Worm (Caenorhabditis elegans) whole organism, late embryonic: ENCODE measurements around the gene srlf-17.
A peak's percentile ranks its signal among the peaks of the same experiment; 100 is the strongest.

Experiments
- C08G9.2 ChIP-seq: sonication (generic microtip); optimal IDR thresholded peaks from 2 replicates; lab custom pipeline; 2016; ENCODE audit warnings: mild to moderate bottlenecking, missing genetic modification characterization, moderate library complexity, missing compliant biosample characterization
- F13H6.1 ChIP-seq: sonication (generic microtip); optimal IDR thresholded peaks from 2 replicates; lab custom pipeline; 2016; ENCODE audit warnings: missing genetic modification characterization, missing compliant biosample characterization
- K02D7.2 ChIP-seq: sonication (generic microtip); optimal IDR thresholded peaks from 2 replicates; lab custom pipeline; 2017; ENCODE audit warnings: mild to moderate bottlenecking, missing genetic modification characterization, missing compliant biosample characterization
- ahr-1 ChIP-seq: sonication (generic microtip); optimal IDR thresholded peaks from 2 replicates; lab custom pipeline; 2016; ENCODE audit warnings: missing genetic modification characterization, missing compliant biosample characterization
- ama-1 ChIP-seq: fragments of 150-350 bp; optimal IDR thresholded peaks from 2 replicates; lab custom pipeline; 2014
- ceh-14 ChIP-seq: sonication (generic microtip); optimal IDR thresholded peaks from 2 replicates; lab custom pipeline; 2016; ENCODE audit warnings: missing genotype, missing genetic modification characterization, missing compliant biosample characterization
- ceh-18 ChIP-seq: sonication (generic microtip); optimal IDR thresholded peaks from 2 replicates; lab custom pipeline; 2016; ENCODE audit warnings: missing genetic modification characterization, missing compliant biosample characterization
- ceh-2 ChIP-seq: sonication (generic microtip); optimal IDR thresholded peaks from 2 replicates; lab custom pipeline; 2016; ENCODE audit warnings: missing genotype, missing genetic modification characterization, missing compliant biosample characterization
- ceh-22 ChIP-seq: sonication (generic microtip); optimal IDR thresholded peaks from 2 replicates; lab custom pipeline; 2017; ENCODE audit warnings: missing biosample characterization, missing genetic modification characterization
- ceh-24 ChIP-seq: sonication (generic microtip); optimal IDR thresholded peaks from 2 replicates; lab custom pipeline; 2016; ENCODE audit warnings: mild to moderate bottlenecking, missing genetic modification characterization, missing compliant biosample characterization
- ceh-30 ChIP-seq: fragments of 150-350 bp; optimal IDR thresholded peaks from 2 replicates; lab custom pipeline; 2014; ENCODE audit warnings: missing biosample characterization, missing genetic modification characterization
- ceh-31 ChIP-seq: sonication (generic microtip); optimal IDR thresholded peaks from 2 replicates; lab custom pipeline; 2016; ENCODE audit warnings: missing genetic modification characterization, missing compliant biosample characterization
- ceh-34 ChIP-seq: sonication (generic microtip); optimal IDR thresholded peaks from 2 replicates; lab custom pipeline; 2016; ENCODE audit warnings: mild to moderate bottlenecking, missing genetic modification characterization, missing compliant biosample characterization
- ceh-45 ChIP-seq: fragments of 200-800 bp; sonication (Bioruptor generic); IDR thresholded peaks from 2 replicates; pipeline ENCODE4 v1.3.6; 2022; ENCODE audit warnings: missing genetic modification reagents, missing genetic modification characterization, missing compliant biosample characterization
- ceh-48 ChIP-seq: sonication (generic microtip); optimal IDR thresholded peaks from 2 replicates; lab custom pipeline; 2016; ENCODE audit warnings: missing genetic modification characterization, inconsistent platforms, missing compliant biosample characterization
- ceh-9 ChIP-seq: sonication (generic microtip); optimal IDR thresholded peaks from 2 replicates; lab custom pipeline; 2016; ENCODE audit warnings: mild to moderate bottlenecking, missing genetic modification characterization, inconsistent platforms, missing compliant biosample characterization
- che-1 ChIP-seq: sonication (generic microtip); optimal IDR thresholded peaks from 2 replicates; lab custom pipeline; 2016; ENCODE audit warnings: mild to moderate bottlenecking, missing genetic modification characterization, missing compliant biosample characterization
- dmd-4 ChIP-seq: sonication (generic microtip); optimal IDR thresholded peaks from 2 replicates; lab custom pipeline; 2016; ENCODE audit warnings: borderline replicate concordance, missing genetic modification characterization, missing compliant biosample characterization
- elt-2 ChIP-seq: sonication (generic microtip); optimal IDR thresholded peaks from 2 replicates; lab custom pipeline; 2016; ENCODE audit warnings: missing genetic modification reagents, missing genetic modification characterization, missing compliant biosample characterization
- elt-4 ChIP-seq: sonication (generic microtip); optimal IDR thresholded peaks from 2 replicates; lab custom pipeline; 2016; ENCODE audit warnings: missing genetic modification characterization, missing compliant biosample characterization
- ets-4 ChIP-seq: sonication (generic microtip); optimal IDR thresholded peaks from 2 replicates; lab custom pipeline; 2016; ENCODE audit warnings: missing genetic modification characterization, missing compliant biosample characterization
- eyg-1 ChIP-seq: sonication (generic microtip); optimal IDR thresholded peaks from 2 replicates; lab custom pipeline; 2016; ENCODE audit warnings: missing genotype, missing genetic modification characterization, missing compliant biosample characterization
- fax-1 ChIP-seq: sonication (generic microtip); optimal IDR thresholded peaks from 2 replicates; lab custom pipeline; 2016; ENCODE audit warnings: missing genotype, missing genetic modification characterization, missing compliant biosample characterization
- fkh-10 ChIP-seq: fragments of 150-350 bp; optimal IDR thresholded peaks from 2 replicates; lab custom pipeline; 2014; ENCODE audit warnings: missing biosample characterization, missing genetic modification reagents, missing genetic modification characterization
- fkh-6 ChIP-seq: sonication (generic microtip); optimal IDR thresholded peaks from 2 replicates; lab custom pipeline; 2016; ENCODE audit warnings: missing genetic modification characterization, missing compliant biosample characterization
- gmeb-2 ChIP-seq: sonication (generic microtip); optimal IDR thresholded peaks from 2 replicates; lab custom pipeline; 2016; ENCODE audit warnings: missing genetic modification characterization, inconsistent platforms, missing compliant biosample characterization
- hlh-15 ChIP-seq: sonication (generic microtip); optimal IDR thresholded peaks from 2 replicates; lab custom pipeline; 2016; ENCODE audit warnings: missing genetic modification characterization, missing compliant biosample characterization
- mec-3 ChIP-seq: sonication (generic microtip); optimal IDR thresholded peaks from 2 replicates; lab custom pipeline; 2016; ENCODE audit warnings: borderline replicate concordance, missing genetic modification characterization, missing compliant biosample characterization
- nfya-1 ChIP-seq: sonication (generic microtip); optimal IDR thresholded peaks from 2 replicates; lab custom pipeline; 2017; ENCODE audit warnings: missing genetic modification characterization, mild to moderate bottlenecking, missing compliant biosample characterization, antibody characterized with exemption, moderate library complexity
- nhr-232 ChIP-seq: sonication (generic microtip); optimal IDR thresholded peaks from 2 replicates; lab custom pipeline; 2016; ENCODE audit warnings: missing genetic modification characterization, missing compliant biosample characterization
- odd-2 ChIP-seq: sonication (generic microtip); optimal IDR thresholded peaks from 2 replicates; lab custom pipeline; 2017; ENCODE audit warnings: antibody characterized with exemption, mild to moderate bottlenecking, missing genetic modification characterization, missing compliant biosample characterization
- pag-3 ChIP-seq: sonication (generic microtip); optimal IDR thresholded peaks from 2 replicates; lab custom pipeline; 2016; ENCODE audit warnings: missing compliant biosample characterization, missing genetic modification characterization, borderline replicate concordance
- pat-9 ChIP-seq: fragments of 200-800 bp; sonication (Bioruptor generic); optimal IDR thresholded peaks from 2 replicates; lab custom pipeline; 2018; ENCODE audit warnings: mild to moderate bottlenecking, missing genetic modification characterization, moderate library complexity, missing compliant biosample characterization
- pax-1 ChIP-seq: fragments of 150-350 bp; optimal IDR thresholded peaks from 2 replicates; lab custom pipeline; 2014; ENCODE audit warnings: missing biosample characterization, missing genetic modification characterization
- pha-2 ChIP-seq: sonication (generic microtip); optimal IDR thresholded peaks from 2 replicates; lab custom pipeline; 2017; ENCODE audit warnings: mild to moderate bottlenecking, missing genetic modification characterization, missing compliant biosample characterization
- pha-4 ChIP-seq: fragments of 150-350 bp; optimal IDR thresholded peaks from 2 replicates; lab custom pipeline; 2018; ENCODE audit warnings: missing biosample characterization, missing genetic modification reagents, missing genetic modification characterization
- pqm-1 ChIP-seq: sonication (generic microtip); optimal IDR thresholded peaks from 2 replicates; lab custom pipeline; 2016; ENCODE audit warnings: missing genetic modification characterization, missing compliant biosample characterization
- rnt-1 ChIP-seq: sonication (generic microtip); optimal IDR thresholded peaks from 2 replicates; lab custom pipeline; 2016; ENCODE audit warnings: missing genetic modification characterization, missing compliant biosample characterization
- sdc-2 ChIP-seq: sonication (generic microtip); optimal IDR thresholded peaks from 2 replicates; lab custom pipeline; 2016; ENCODE audit warnings: missing genotype, missing genetic modification characterization, missing compliant biosample characterization
- sox-4 ChIP-seq: sonication (generic microtip); optimal IDR thresholded peaks from 2 replicates; lab custom pipeline; 2017; ENCODE audit warnings: mild to moderate bottlenecking, missing genetic modification characterization, inconsistent platforms, missing compliant biosample characterization
- tbx-2 ChIP-seq: sonication (generic microtip); optimal IDR thresholded peaks from 2 replicates; lab custom pipeline; 2016; ENCODE audit warnings: missing genetic modification characterization, missing compliant biosample characterization
- tbx-7 ChIP-seq: sonication (generic microtip); optimal IDR thresholded peaks from 2 replicates; lab custom pipeline; 2016; ENCODE audit warnings: missing genotype, missing genetic modification characterization, missing compliant biosample characterization
- unc-3 ChIP-seq, 2 experiments: fragments of 200-800 bp in 1 of 2; sonication (Bioruptor generic) in 1 of 2; sonication (generic microtip) in 1 of 2; conservative IDR thresholded peaks in 1 of 2; optimal IDR thresholded peaks in 1 of 2; 2 replicates each; pipeline versions ENCODE4 v1.3.6 to Lab custom; 2016 to 2022; ENCODE audit warnings: missing compliant biosample characterization in 2 of 2, missing genetic modification characterization in 2 of 2, missing genetic modification reagents in 1 of 2
- unc-55 ChIP-seq: sonication (generic microtip); optimal IDR thresholded peaks from 2 replicates; lab custom pipeline; 2017; ENCODE audit warnings: missing biosample characterization, missing genetic modification reagents, missing genetic modification characterization
- unc-86 ChIP-seq: sonication (generic microtip); optimal IDR thresholded peaks from 2 replicates; lab custom pipeline; 2016; ENCODE audit warnings: missing genetic modification characterization, missing compliant biosample characterization
- zip-5 ChIP-seq: sonication (generic microtip); optimal IDR thresholded peaks from 2 replicates; lab custom pipeline; 2016; ENCODE audit warnings: missing genetic modification characterization, missing compliant biosample characterization

srlf-17 gene

DNA sequence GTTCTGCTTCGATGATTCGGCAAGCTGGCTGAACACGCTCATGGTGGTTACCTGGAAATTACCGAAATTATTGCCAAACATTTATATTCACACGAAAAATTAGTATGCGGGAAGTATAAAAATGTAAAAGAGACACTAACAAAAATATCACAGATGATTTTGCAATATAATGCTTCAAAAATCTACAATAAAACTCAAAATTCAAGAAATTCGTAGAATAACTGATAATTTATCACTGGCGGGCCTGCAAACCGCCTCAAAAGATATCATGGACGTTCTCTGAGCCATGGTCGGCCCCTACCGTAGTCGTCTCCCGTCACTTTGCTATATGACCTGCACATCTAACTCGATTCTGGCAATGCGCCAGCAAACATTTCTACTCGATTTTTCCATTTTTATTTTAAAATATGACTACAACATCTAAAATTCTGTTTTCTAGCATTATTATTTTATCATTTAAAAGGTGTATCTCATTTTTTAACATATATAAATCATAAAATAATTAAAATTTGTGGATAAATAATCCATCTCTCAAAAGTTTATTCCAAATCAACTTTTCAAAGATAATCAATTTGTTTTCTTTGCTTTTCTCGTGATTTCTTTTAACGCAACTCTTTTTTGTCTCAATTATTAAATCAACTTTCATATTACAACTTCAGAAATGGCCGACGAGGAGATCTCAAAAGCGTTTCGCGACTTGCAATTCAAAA lies 47.1 kb upstream of the srlf-17 start, which contains the start of the genes F01G4.6 and pfd-1 (continued):
- TF ChIP-seq sdc-2 (tag; lab: Kevin White, UChicago): no peak
- no peak for TF ChIP-seq fkh-10 (GFP tag; lab: Kevin White, UChicago)
- TF ChIP-seq sox-4 (tag; lab: Kevin White, UChicago): no peak
- TF ChIP-seq gmeb-2 (tag; lab: Kevin White, UChicago): peak; percentile 12
- TF ChIP-seq fkh-6: no peak
- peak; percentile 90 for TF ChIP-seq nfya-1 (tag; lab: Kevin White, UChicago)
- TF ChIP-seq ceh-31 (tag; lab: Kevin White, UChicago): peak; percentile 50
- TF ChIP-seq ceh-9 (tag; lab: Kevin White, UChicago): no peak
- no peak for TF ChIP-seq pqm-1 (tag; lab: Kevin White, UChicago)
- TF ChIP-seq C08G9.2 (tag; lab: Kevin White, UChicago): no peak
- TF ChIP-seq unc-3 (GFP tag; conservative IDR thresholded peaks at IDR 0.05; lab: Robert Waterston, UW): peak; percentile 29; the same call in 1 of the 2 replicates
- TF ChIP-seq unc-3 (tag; optimal IDR thresholded peaks at IDR 0.05; lab: Kevin White, UChicago): no peak
- peak; percentile 37 for TF ChIP-seq unc-55 (GFP tag; lab: Kevin White, UChicago)
- no peak for TF ChIP-seq ama-1 (lab: Kevin White, UChicago)
- no peak for TF ChIP-seq odd-2 (tag; lab: Kevin White, UChicago)
- TF ChIP-seq ceh-30 (tag; lab: Kevin White, UChicago): no peak
- no peak for TF ChIP-seq tbx-7 (tag; lab: Kevin White, UChicago)
- peak; percentile 14 for TF ChIP-seq ceh-34 (tag; lab: Kevin White, UChicago)
- no peak for TF ChIP-seq zip-5 (tag; lab: Kevin White, UChicago)
- no peak for TF ChIP-seq ceh-45 (GFP tag; lab: Robert Waterston, UW)
- no peak for TF ChIP-seq ceh-22 (tag; lab: Kevin White, UChicago)
- no peak for TF ChIP-seq dmd-4 (tag; lab: Kevin White, UChicago)
- no peak for TF ChIP-seq unc-86
- peak; percentile 3 for TF ChIP-seq rnt-1
- no peak for TF ChIP-seq ceh-14 (tag; lab: Kevin White, UChicago)
- TF ChIP-seq elt-2 (tag; lab: Kevin White, UChicago): peak; percentile 48
- TF ChIP-seq hlh-15: no peak
- TF ChIP-seq ets-4 (tag; lab: Kevin White, UChicago): no peak
- no peak for TF ChIP-seq eyg-1 (tag; lab: Kevin White, UChicago)
- no peak for TF ChIP-seq che-1
- no peak for TF ChIP-seq pat-9 (tag; lab: Kevin White, UChicago)
- peak; percentile 44 for TF ChIP-seq tbx-2
- peak; percentile 39 for TF ChIP-seq ceh-18 (tag; lab: Kevin White, UChicago)
- TF ChIP-seq ceh-48: no peak
- TF ChIP-seq ceh-2 (tag; lab: Kevin White, UChicago): no peak
- TF ChIP-seq ceh-24 (tag; lab: Kevin White, UChicago): no peak
- TF ChIP-seq pax-1 (tag; lab: Kevin White, UChicago): peak; percentile 66
- TF ChIP-seq elt-4 (tag; lab: Kevin White, UChicago): no peak
- no peak for TF ChIP-seq pag-3 (tag; lab: Kevin White, UChicago)
- no peak for TF ChIP-seq K02D7.2 (tag; lab: Kevin White, UChicago)
- no peak for TF ChIP-seq ahr-1
- no peak for TF ChIP-seq nhr-232 (tag; lab: Kevin White, UChicago)

DNA sequence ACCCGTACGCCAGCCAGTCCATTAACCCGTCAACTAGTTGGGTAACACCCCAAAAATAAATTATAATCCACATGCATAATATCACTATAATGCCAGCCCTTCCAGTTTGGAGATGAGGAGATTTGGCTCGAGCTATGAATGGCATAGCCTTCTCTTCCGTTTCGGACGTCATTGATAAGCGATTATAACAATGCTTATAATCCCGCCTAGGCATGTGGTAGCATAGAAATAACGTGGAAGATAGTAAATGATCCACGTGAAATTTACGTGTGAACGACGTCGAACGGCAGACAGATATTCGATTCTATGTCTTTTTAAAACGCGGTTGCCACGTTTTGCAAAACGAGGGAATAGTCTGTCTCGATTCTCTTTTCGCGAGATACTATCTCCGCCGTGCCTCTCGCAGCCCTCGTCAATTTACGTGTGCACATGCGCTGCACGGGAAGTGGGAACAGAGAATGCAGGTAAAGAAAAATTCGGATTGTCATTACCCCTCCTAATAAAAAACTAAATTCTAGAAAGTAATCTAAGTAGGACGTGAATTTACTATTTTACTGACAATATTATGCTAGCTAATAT lies 46.4 kb upstream of the srlf-17 start:
- TF ChIP-seq mec-3 (tag; lab: Kevin White, UChicago): no peak
- no peak for TF ChIP-seq pha-2 (tag; lab: Kevin White, UChicago)
- no peak for TF ChIP-seq pha-4 (tag; lab: Kevin White, UChicago)
- TF ChIP-seq ceh-22 (tag; lab: Kevin White, UChicago): no peak
- no peak for TF ChIP-seq ceh-14 (tag; lab: Kevin White, UChicago)
- TF ChIP-seq elt-2 (tag; lab: Kevin White, UChicago): no peak
- TF ChIP-seq fax-1 (tag; lab: Kevin White, UChicago): no peak
- no peak for TF ChIP-seq F13H6.1
